Worm (Caenorhabditis elegans) whole organism, L4/young adult: Measurements from ENCODE around the gene acl-1.

ENCODE experiments used
- W03F9.2 ChIP-seq: fragments of 150-350 bp; optimal IDR thresholded peaks from 2 replicates; lab custom pipeline; 2014; ENCODE audit warnings: missing biosample characterization, missing genetic modification characterization
- dao-5 ChIP-seq: sonication (generic microtip); optimal IDR thresholded peaks from 2 replicates; lab custom pipeline; 2016; ENCODE audit warnings: missing genotype, missing genetic modification characterization, moderate library complexity, missing compliant biosample characterization
- him-1 ChIP-seq: sonication (generic microtip); optimal IDR thresholded peaks from 2 replicates; lab custom pipeline; 2016; ENCODE audit warnings: missing genotype, missing genetic modification reagents, missing genetic modification characterization, missing compliant biosample characterization

ce11 chrX:15848867-15849266 lies 818 bp upstream of the acl-1 start:
- TF ChIP-seq W03F9.2 (tag; lab: Kevin White, UChicago) (no peak), him-1 (no peak), dao-5 (no peak)
